Fruit fly (Drosophila melanogaster) whole organism, embryonic: ENCODE measurements around the gene Dlip1.

ENCODE experiments used
- Bdp1 ChIP-seq: fragments of 200-800 bp; sonication (Bioruptor generic); optimal IDR thresholded peaks from 3 replicates; lab custom pipeline; 2016; ENCODE audit warnings: missing biosample characterization, missing genetic modification characterization
- CG10147 ChIP-seq: fragments of 200-800 bp; sonication (Bioruptor generic); optimal IDR thresholded peaks from 2 replicates; lab custom pipeline; 2019; ENCODE audit warnings: missing biosample characterization, mild to moderate bottlenecking, missing genetic modification characterization, moderate library complexity
- CG10274 ChIP-seq: fragments of 200-800 bp; sonication (Bioruptor generic); optimal IDR thresholded peaks from 3 replicates; lab custom pipeline; 2017; ENCODE audit warnings: missing biosample characterization, mild to moderate bottlenecking, missing genetic modification characterization
- CG10543 ChIP-seq: fragments of 200-800 bp; sonication (Bioruptor generic); optimal IDR thresholded peaks from 3 replicates; lab custom pipeline; 2017; ENCODE audit warnings: missing biosample characterization, mild to moderate bottlenecking, missing genetic modification characterization, moderate library complexity
- CG10979 ChIP-seq: fragments of 200-800 bp; sonication (Bioruptor generic); optimal IDR thresholded peaks from 2 replicates; lab custom pipeline; 2018; ENCODE audit warnings: missing biosample characterization, mild to moderate bottlenecking, missing genetic modification characterization, moderate library complexity
- CG13894 ChIP-seq: fragments of 200-800 bp; sonication (Bioruptor generic); optimal IDR thresholded peaks from 3 replicates; lab custom pipeline; 2018; ENCODE audit warnings: missing biosample characterization, mild to moderate bottlenecking, missing genetic modification characterization, moderate library complexity
- CG1603 ChIP-seq: fragments of 200-800 bp; sonication (Bioruptor generic); optimal IDR thresholded peaks from 2 replicates; lab custom pipeline; 2019; ENCODE audit warnings: missing biosample characterization, mild to moderate bottlenecking, missing genetic modification characterization, moderate library complexity
- CG17829 ChIP-seq: fragments of 200-800 bp; optimal IDR thresholded peaks from 2 replicates; lab custom pipeline; 2019; ENCODE audit warnings: missing biosample characterization, mild to moderate bottlenecking, missing genetic modification characterization, moderate library complexity
- CG2199 ChIP-seq: fragments of 200-800 bp; sonication (Bioruptor generic); IDR thresholded peaks from 3 replicates; pipeline ENCODE4 v1.3.6; 2022; ENCODE audit warnings: missing biosample characterization, missing genetic modification characterization
- CG33557 ChIP-seq: fragments of 200-800 bp; sonication (Bioruptor generic); optimal IDR thresholded peaks from 2 replicates; lab custom pipeline; 2019; ENCODE audit warnings: missing biosample characterization, mild to moderate bottlenecking, missing genetic modification characterization, moderate library complexity
- CG4360 ChIP-seq: fragments of 200-800 bp; sonication (Bioruptor generic); IDR thresholded peaks from 2 replicates; pipeline ENCODE4 v1.3.6; 2022; ENCODE audit warnings: missing biosample characterization, missing genetic modification characterization
- CG5180 ChIP-seq: fragments of 200-800 bp; sonication (Bioruptor generic); optimal IDR thresholded peaks from 3 replicates; lab custom pipeline; 2017; ENCODE audit warnings: missing biosample characterization, missing genetic modification characterization, mild to moderate bottlenecking, moderate library complexity, missing genetic modification reagents
- CG5245 ChIP-seq: fragments of 200-800 bp; sonication (Bioruptor generic); optimal IDR thresholded peaks from 3 replicates; lab custom pipeline; 2016; ENCODE audit warnings: missing biosample characterization, missing genetic modification characterization
- CG8281 ChIP-seq: fragments of 200-800 bp; sonication (Bioruptor generic); optimal IDR thresholded peaks from 2 replicates; lab custom pipeline; 2018; ENCODE audit warnings: missing biosample characterization, mild to moderate bottlenecking, missing genetic modification characterization, moderate library complexity
- CG9876 ChIP-seq: fragments of 200-800 bp; sonication (Bioruptor generic); optimal IDR thresholded peaks from 2 replicates; lab custom pipeline; 2016; ENCODE audit warnings: missing biosample characterization, missing genetic modification characterization
- D19A ChIP-seq: fragments of 200-800 bp; optimal IDR thresholded peaks from 3 replicates; lab custom pipeline; 2019; ENCODE audit warnings: missing biosample characterization, mild to moderate bottlenecking, missing genetic modification characterization, moderate library complexity
- Dbx ChIP-seq: fragments of 200-800 bp; sonication (Bioruptor generic); IDR thresholded peaks from 3 replicates; pipeline ENCODE4 v1.3.6; 2022; ENCODE audit warnings: missing biosample characterization, missing genetic modification characterization
- Ets65A ChIP-seq: fragments of 200-800 bp; sonication (Bioruptor generic); peaks from one replicate; lab custom pipeline; 2016; ENCODE audit warnings: missing biosample characterization, missing genetic modification characterization
- H15 ChIP-seq: fragments of 200-800 bp; sonication (Bioruptor generic); IDR thresholded peaks from 3 replicates; pipeline ENCODE4 v1.3.6; 2022; ENCODE audit warnings: missing biosample characterization, missing genetic modification characterization
- HLH4C ChIP-seq: fragments of 200-800 bp; sonication (Bioruptor generic); IDR thresholded peaks from 3 replicates; pipeline ENCODE4 v1.3.6; 2022; ENCODE audit warnings: missing biosample characterization, missing genetic modification characterization; ENCODE audit not compliant: partially characterized antibody
- Lim3 ChIP-seq: fragments of 200-800 bp; sonication (Bioruptor generic); IDR thresholded peaks from 2 replicates; pipeline ENCODE4 v1.3.6; 2022; ENCODE audit warnings: missing biosample characterization, missing genetic modification characterization
- MBD-R2 ChIP-seq: fragments of 200-800 bp; sonication (Bioruptor generic); IDR thresholded peaks from 2 replicates; pipeline ENCODE4 v1.3.6; 2022; ENCODE audit warnings: missing biosample characterization, missing genetic modification characterization
- Med ChIP-seq: fragments of 200-800 bp; sonication (Bioruptor generic); peaks from one replicate; lab custom pipeline; 2016; ENCODE audit warnings: missing biosample characterization, missing genetic modification characterization, mild to moderate bottlenecking, inconsistent platforms, moderate library complexity
- Stat92E ChIP-seq, 3 experiments: fragments of >200 bp in 2 of 3; fragments of 200-800 bp in 1 of 3; sonication (Bioruptor generic) in 1 of 3; optimal IDR thresholded peaks; 2 replicates each; lab custom pipeline; 2017 to 2019; ENCODE audit warnings: missing biosample characterization in 3 of 3, missing genetic modification characterization in 3 of 3, mild to moderate bottlenecking in 1 of 3, moderate library complexity in 1 of 3
- abd-A ChIP-seq: fragments of 200-800 bp; sonication (Bioruptor generic); optimal IDR thresholded peaks from 3 replicates; lab custom pipeline; 2019; ENCODE audit warnings: missing biosample characterization, mild to moderate bottlenecking, missing genetic modification characterization, moderate library complexity
- bowl ChIP-seq: fragments of 200-800 bp; sonication (Bioruptor generic); IDR thresholded peaks from 2 replicates; pipeline ENCODE4 v1.3.6; 2022; ENCODE audit warnings: missing biosample characterization, missing genetic modification characterization
- cad ChIP-seq: fragments of >200 bp; optimal IDR thresholded peaks from 2 replicates; lab custom pipeline; 2017; ENCODE audit warnings: missing biosample characterization, missing genetic modification characterization
- cg ChIP-seq: fragments of 200-800 bp; sonication (Bioruptor generic); optimal IDR thresholded peaks from 3 replicates; lab custom pipeline; 2019; ENCODE audit warnings: missing biosample characterization, mild to moderate bottlenecking, missing genetic modification characterization, moderate library complexity
- chif ChIP-seq, 2 experiments: fragments of 200-800 bp; sonication (Bioruptor generic); optimal IDR thresholded peaks; 3 replicates each; lab custom pipeline; 2016; ENCODE audit warnings: missing biosample characterization in 2 of 2, missing genetic modification characterization in 2 of 2
- fd96Cb ChIP-seq: fragments of 200-800 bp; sonication (Bioruptor generic); optimal IDR thresholded peaks from 2 replicates; lab custom pipeline; 2018; ENCODE audit warnings: missing biosample characterization, mild to moderate bottlenecking, missing genetic modification characterization, moderate library complexity
- gem ChIP-seq: fragments of 200-800 bp; sonication (Bioruptor generic); optimal IDR thresholded peaks from 2 replicates; lab custom pipeline; 2019; ENCODE audit warnings: missing biosample characterization, mild to moderate bottlenecking, missing genetic modification characterization, moderate library complexity
- gsb-n ChIP-seq: fragments of 200-800 bp; sonication (Bioruptor generic); optimal IDR thresholded peaks from 3 replicates; lab custom pipeline; 2018; ENCODE audit warnings: missing biosample characterization, mild to moderate bottlenecking, missing genetic modification characterization
- hbn ChIP-seq: fragments of 200-800 bp; sonication (Bioruptor generic); IDR thresholded peaks from 2 replicates; pipeline ENCODE4 v1.3.6; 2022; ENCODE audit warnings: missing biosample characterization, missing genetic modification characterization; ENCODE audit not compliant: partially characterized antibody
- insv ChIP-seq, 2 experiments: fragments of 200-800 bp; sonication (Bioruptor generic); optimal IDR thresholded peaks; 3 replicates each; lab custom pipeline; 2016 to 2018; ENCODE audit warnings: missing biosample characterization in 2 of 2, missing genetic modification characterization in 2 of 2
- kni ChIP-seq: fragments of 200-800 bp; sonication (Bioruptor generic); optimal IDR thresholded peaks from 3 replicates; lab custom pipeline; 2017; ENCODE audit warnings: mild to moderate bottlenecking, missing biosample characterization, missing genetic modification reagents, missing genetic modification characterization
- lov ChIP-seq, 2 experiments: fragments of 200-800 bp in 1 of 2; fragments of >200 bp in 1 of 2; sonication (Bioruptor generic) in 1 of 2; IDR thresholded peaks in 1 of 2; optimal IDR thresholded peaks in 1 of 2; 2 replicates in 1 of 2; 3 replicates in 1 of 2; pipeline versions ENCODE4 v1.3.6 to Lab custom; 2017 to 2022; ENCODE audit warnings: missing biosample characterization in 1 of 2, missing genetic modification characterization in 1 of 2
- mirr ChIP-seq: fragments of 200-800 bp; sonication (Bioruptor generic); optimal IDR thresholded peaks from 3 replicates; lab custom pipeline; 2018; ENCODE audit warnings: missing biosample characterization, mild to moderate bottlenecking, missing genetic modification characterization
- oc ChIP-seq: fragments of 200-800 bp; sonication (Bioruptor generic); optimal IDR thresholded peaks from 2 replicates; lab custom pipeline; 2018; ENCODE audit warnings: missing biosample characterization, mild to moderate bottlenecking, missing genetic modification characterization, moderate library complexity
- odd ChIP-seq: fragments of 200-800 bp; sonication (Bioruptor generic); optimal IDR thresholded peaks from 2 replicates; lab custom pipeline; 2017; ENCODE audit warnings: missing biosample characterization, mild to moderate bottlenecking, missing genetic modification characterization
- pnt ChIP-seq: fragments of 200-800 bp; sonication (Bioruptor generic); optimal IDR thresholded peaks from 3 replicates; lab custom pipeline; 2016; ENCODE audit warnings: missing biosample characterization, missing genetic modification characterization
- pros ChIP-seq: fragments of 200-800 bp; sonication (Bioruptor generic); optimal IDR thresholded peaks from 3 replicates; lab custom pipeline; 2019; ENCODE audit warnings: missing biosample characterization, mild to moderate bottlenecking, missing genetic modification characterization, moderate library complexity
- row ChIP-seq: fragments of 200-800 bp; sonication (Bioruptor generic); IDR thresholded peaks from 3 replicates; pipeline ENCODE4 v1.3.6; 2022; ENCODE audit warnings: missing biosample characterization, missing genetic modification characterization
- schlank ChIP-seq: fragments of 200-800 bp; sonication (Bioruptor generic); optimal IDR thresholded peaks from 2 replicates; lab custom pipeline; 2018; ENCODE audit warnings: missing biosample characterization, mild to moderate bottlenecking, missing genetic modification characterization
- sens ChIP-seq: fragments of 200-800 bp; sonication (Bioruptor generic); peaks from one replicate; lab custom pipeline; 2016; ENCODE audit warnings: missing biosample characterization, missing genetic modification characterization
- ssp ChIP-seq: fragments of 200-800 bp; sonication (Bioruptor generic); IDR thresholded peaks from 2 replicates; pipeline ENCODE4 v1.3.6; 2022; ENCODE audit warnings: missing biosample characterization, missing genetic modification characterization
- zf30C ChIP-seq: fragments of 200-800 bp; sonication (Bioruptor generic); optimal IDR thresholded peaks from 3 replicates; lab custom pipeline; 2018; ENCODE audit warnings: missing biosample characterization, mild to moderate bottlenecking, missing genetic modification characterization

Dlip1 gene

dm6 chrX:9130243-9130642, 28.2 kb upstream of the Dlip1 start:
- TF ChIP-seq Ets65A (GFP tag; lab: Kevin White, UChicago) (no peak), kni (GFP tag; lab: Kevin White, UChicago) (peak; percentile 11), pros (GFP tag; lab: Kevin White, UChicago) (peak; percentile 91), Med (peak; percentile 14), gsb-n (peak; percentile 78), CG5180 (GFP tag; lab: Kevin White, UChicago) (peak; percentile 53), CG10274 (GFP tag; lab: Kevin White, UChicago) (no peak), CG8281 (tag; lab: Kevin White, UChicago) (peak; percentile 85), abd-A (peak; percentile 11)
- TF ChIP-seq, all 482 proteins: peak for 7

dm6 chrX:9131523-9131922, 26.9 kb upstream of the Dlip1 start:
- TF ChIP-seq Stat92E (GFP tag; optimal IDR thresholded peaks at IDR 0.05; lab: Kevin White, UChicago): peak in 1 of 3 experiments; percentile 91
- TF ChIP-seq cg (GFP tag; lab: Kevin White, UChicago): peak; percentile 2
- no peak for TF ChIP-seq HLH4C (GFP tag; lab: Robert Waterston, UW)
- no peak for TF ChIP-seq CG10147 (GFP tag; lab: Kevin White, UChicago)
- no peak for TF ChIP-seq CG5180 (GFP tag; lab: Kevin White, UChicago)
- no peak for TF ChIP-seq gem (tag; lab: Kevin White, UChicago)

dm6 chrX:9132589-9133237, 25.7 kb upstream of the Dlip1 start:
- TF ChIP-seq fd96Cb (tag; lab: Kevin White, UChicago) (no peak), Lim3 (GFP tag; lab: Robert Waterston, UW) (no peak), sens (peak; percentile 43), ssp (GFP tag; lab: Robert Waterston, UW) (no peak), CG9876 (GFP tag; lab: Kevin White, UChicago) (no peak), hbn (GFP tag; lab: Robert Waterston, UW) (no peak), insv (GFP tag; optimal IDR thresholded peaks at IDR 0.05; lab: Kevin White, UChicago) (peak in 1 of 2 experiments; percentile 14), Bdp1 (GFP tag; lab: Kevin White, UChicago) (no peak), mirr (no peak), chif (GFP tag; optimal IDR thresholded peaks at IDR 0.05; lab: Kevin White, UChicago) (no peak), CG1603 (tag; lab: Kevin White, UChicago) (peak; percentile 14), CG33557 (GFP tag; lab: Kevin White, UChicago) (no peak), H15 (GFP tag; lab: Robert Waterston, UW) (no peak), odd (peak; percentile 77), Dbx (GFP tag; lab: Robert Waterston, UW) (no peak), lov (optimal IDR thresholded peaks at IDR 0.05; lab: Kevin White, UChicago) (no peak), lov (GFP tag; IDR thresholded peaks at IDR 0.05; lab: Robert Waterston, UW) (no peak), CG4360 (GFP tag; lab: Robert Waterston, UW) (peak; percentile 95), cad (GFP tag; lab: Kevin White, UChicago) (peak; percentile 84), zf30C (GFP tag; lab: Kevin White, UChicago) (peak; percentile 94), MBD-R2 (GFP tag; lab: Robert Waterston, UW) (no peak), CG2199 (no peak), CG5245 (no peak), D19A (tag; lab: Kevin White, UChicago) (no peak), CG13894 (tag; lab: Kevin White, UChicago) (peak; percentile 20), oc (tag; lab: Kevin White, UChicago) (peak; percentile 52), row (GFP tag; lab: Robert Waterston, UW) (0 out of 3 replicates have a peak, but pooled peaks have one; percentile 10), CG10543 (GFP tag; lab: Kevin White, UChicago) (peak; percentile 5), bowl (GFP tag; lab: Robert Waterston, UW) (no peak), Ets65A (GFP tag; lab: Kevin White, UChicago) (no peak), CG17829 (tag; lab: Kevin White, UChicago) (peak; percentile 0), pnt (no peak), CG10979 (no peak), schlank (tag; lab: Kevin White, UChicago) (no peak)
